Worm (Caenorhabditis elegans) whole organism, midembryonic: ENCODE measurements around the gene prkl-1.

Source experiments
- T22C8.4 ChIP-seq: fragments of 200-800 bp; sonication (Bioruptor generic); IDR thresholded peaks from 2 replicates; pipeline ENCODE4 v1.3.6; 2022; ENCODE audit warnings: missing genetic modification characterization, missing compliant biosample characterization
- cog-1 ChIP-seq: sonication (generic microtip); optimal IDR thresholded peaks from 2 replicates; lab custom pipeline; 2016; ENCODE audit warnings: missing genetic modification characterization, missing compliant biosample characterization
- flt-1 ChIP-seq: fragments of 200-800 bp; sonication (Bioruptor generic); IDR thresholded peaks from 2 replicates; pipeline ENCODE4 v1.3.6; 2022; ENCODE audit warnings: missing genetic modification characterization, missing compliant biosample characterization
- klf-2 ChIP-seq: fragments of 200-800 bp; sonication (Bioruptor generic); conservative IDR thresholded peaks from 2 replicates; pipeline ENCODE4 v1.3.6; 2022; ENCODE audit warnings: missing genetic modification reagents, missing genetic modification characterization, missing compliant biosample characterization
- med-1 ChIP-seq: sonication (generic microtip); optimal IDR thresholded peaks from 2 replicates; lab custom pipeline; 2017; ENCODE audit warnings: missing genetic modification characterization, mild to moderate bottlenecking, missing compliant biosample characterization, antibody characterized with exemption, missing genetic modification reagents; ENCODE audit not compliant: insufficient read depth
- ref-1 ChIP-seq: fragments of 200-800 bp; sonication (Bioruptor generic); conservative IDR thresholded peaks from 2 replicates; pipeline ENCODE4 v1.3.6; 2022; ENCODE audit warnings: missing genetic modification reagents, missing genetic modification characterization, missing compliant biosample characterization
- tab-1 ChIP-seq: fragments of 200-800 bp; sonication (Bioruptor generic); IDR thresholded peaks from 2 replicates; pipeline ENCODE4 v1.3.6; 2022; ENCODE audit warnings: missing genetic modification characterization, missing compliant biosample characterization
- ztf-23 ChIP-seq: fragments of 200-800 bp; sonication (Bioruptor generic); IDR thresholded peaks from 2 replicates; pipeline ENCODE4 v1.3.6; 2022; ENCODE audit warnings: missing genetic modification reagents, missing genetic modification characterization, missing compliant biosample characterization
- ztf-29 ChIP-seq: fragments of 200-800 bp; sonication (Bioruptor generic); IDR thresholded peaks from 2 replicates; pipeline ENCODE4 v1.3.6; 2022; ENCODE audit warnings: missing genetic modification reagents, missing genetic modification characterization, missing compliant biosample characterization

The prkl-1 gene

ce11 chrIV:6954682-6955081 lies 32.1 kb downstream of the prkl-1 start:
- TF ChIP-seq tab-1 (GFP tag; lab: Robert Waterston, UW) (no peak), ztf-23 (no peak), klf-2 (GFP tag; lab: Robert Waterston, UW) (no peak), T22C8.4 (GFP tag; lab: Robert Waterston, UW) (no peak), med-1 (GFP tag; lab: Kevin White, UChicago) (no peak), ref-1 (no peak), cog-1 (no peak), ztf-29 (no peak), flt-1 (no peak)

ce11 chrIV:6951259-6951658 lies 35.5 kb downstream of the prkl-1 start:
- TF ChIP-seq ref-1 (no peak), tab-1 (GFP tag; lab: Robert Waterston, UW) (no peak)

ce11 chrIV:6946832-6947231 lies 39.9 kb downstream of the prkl-1 start:
- no peak for TF ChIP-seq tab-1 (GFP tag; lab: Robert Waterston, UW)
- no peak for TF ChIP-seq cog-1
- TF ChIP-seq ref-1, result no peak
- no peak for TF ChIP-seq ztf-29
- TF ChIP-seq flt-1, result no peak

ce11 chrIV:6941101-6941500 lies 45.6 kb downstream of the prkl-1 start:
- no peak for TF ChIP-seq ztf-29

- TF ChIP-seq klf-2 (GFP tag; lab: Robert Waterston, UW) (no peak), cog-1 (no peak), med-1 (GFP tag; lab: Kevin White, UChicago) (no peak)
These were observed 49.2 kb downstream of the prkl-1 start, which contains the start of gene npr-12 for ce11 chrIV:6937548-6937947. TSS of gene npr-12 (minus strand) at chrIV:6937648.
